Fruit fly (Drosophila melanogaster): Measurements from ENCODE around the gene CG17186.

The CG17186 gene

DNA sequence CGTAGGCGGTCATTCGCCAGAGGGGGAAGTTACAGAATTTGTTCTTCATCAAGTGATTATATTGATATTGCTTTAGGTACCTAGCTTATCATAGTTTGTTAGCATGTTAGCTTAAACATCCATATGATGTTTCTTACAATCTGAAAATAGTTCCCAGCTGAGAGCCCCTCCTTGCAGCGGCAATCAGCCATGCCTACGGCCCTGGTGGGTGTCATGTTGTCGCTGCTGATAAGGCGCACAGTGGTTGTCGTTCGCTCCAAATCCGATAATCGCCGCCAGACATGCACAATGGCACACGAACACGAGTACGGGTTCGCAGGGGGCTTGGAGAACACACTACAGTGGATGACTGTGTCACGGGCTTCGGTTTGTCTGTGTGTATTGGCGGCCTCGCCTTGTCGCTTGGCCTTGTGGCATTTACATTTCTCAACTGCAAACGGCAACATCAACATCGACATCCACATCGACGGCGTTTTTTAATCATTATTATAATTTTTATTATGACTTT is 28.7 kb upstream of the CG17186 start (continued):
- TF ChIP-seq lbe (GFP tag; optimal IDR thresholded peaks at IDR 0.05) = peak; percentile 76
- TF ChIP-seq sqz (GFP tag; optimal IDR thresholded peaks at IDR 0.05) = peak; percentile 14
- peak; percentile 80 for TF ChIP-seq BtbVII (GFP tag; optimal IDR thresholded peaks at IDR 0.05)
- peak; percentile 97 for TF ChIP-seq Ets65A (GFP tag)
- TF ChIP-seq Tbp (GFP tag; optimal IDR thresholded peaks at IDR 0.05) = no peak
- peak; percentile 77 for TF ChIP-seq CG10543 (GFP tag; optimal IDR thresholded peaks at IDR 0.05)
- TF ChIP-seq kni (GFP tag; optimal IDR thresholded peaks at IDR 0.05) = no peak
- TF ChIP-seq schlank (tag; optimal IDR thresholded peaks at IDR 0.05) = peak; percentile 62
- TF ChIP-seq croc (GFP tag; conservative IDR thresholded peaks at IDR 0.05) = peak; percentile 50; the same call in 2 of the 3 replicates
- peak; percentile 81 for TF ChIP-seq PHDP (tag; optimal IDR thresholded peaks at IDR 0.05)
- TF ChIP-seq pan (optimal IDR thresholded peaks at IDR 0.05) = no peak
- TF ChIP-seq pan (GFP tag; optimal IDR thresholded peaks at IDR 0.05 in 1 of 2, IDR thresholded peaks at IDR 0.05 in 1 of 2) = peak in 1 of 2 experiments; percentile 90
- TF ChIP-seq gcm (GFP tag; optimal IDR thresholded peaks at IDR 0.05) = peak; percentile 31
- peak; percentile 76 for TF ChIP-seq Optix (GFP tag; IDR thresholded peaks at IDR 0.05)
- no peak for TF ChIP-seq CG15479 (GFP tag; optimal IDR thresholded peaks at IDR 0.05)
- peak; percentile 34 to 81 for TF ChIP-seq bsh (GFP tag; optimal IDR thresholded peaks at IDR 0.05)
- TF ChIP-seq CG4730 (GFP tag; IDR thresholded peaks at IDR 0.05) = peak; percentile 80
- peak; percentile 75 for TF ChIP-seq dmrt99B (tag; optimal IDR thresholded peaks at IDR 0.05)
- TF ChIP-seq ci (GFP tag; IDR thresholded peaks at IDR 0.05) = peak; percentile 90
- no peak for TF ChIP-seq CG15073 (GFP tag; optimal IDR thresholded peaks at IDR 0.05)
- peak; percentile 91 for TF ChIP-seq lilli (GFP tag; optimal IDR thresholded peaks at IDR 0.05)
- TF ChIP-seq Dp (GFP tag; optimal IDR thresholded peaks at IDR 0.05) = no peak
- TF ChIP-seq cwo (GFP tag; optimal IDR thresholded peaks at IDR 0.05) = peak; percentile 85
- TF ChIP-seq hth (optimal IDR thresholded peaks at IDR 0.05) = no peak
- peak; percentile 68; the same call in 1 of the 3 replicates for TF ChIP-seq ken (GFP tag; IDR thresholded peaks at IDR 0.05)
- peak; percentile 44 for TF ChIP-seq CG10267 (tag; optimal IDR thresholded peaks at IDR 0.05)
- no peak for TF ChIP-seq psq (GFP tag; optimal IDR thresholded peaks at IDR 0.05)
- peak; percentile 61 for TF ChIP-seq tin (GFP tag; optimal IDR thresholded peaks at IDR 0.05)
- TF ChIP-seq Poxn (GFP tag; IDR thresholded peaks at IDR 0.05) = no peak
- TF ChIP-seq repo (GFP tag; optimal IDR thresholded peaks at IDR 0.05) = no peak
- TF ChIP-seq dati (GFP tag; IDR thresholded peaks at IDR 0.05) = 0 out of 2 replicates have a peak, but pooled peaks have one; percentile 10
- peak; percentile 6 for TF ChIP-seq CG14710 (tag; optimal IDR thresholded peaks at IDR 0.05)
- TF ChIP-seq odd (GFP tag; optimal IDR thresholded peaks at IDR 0.05) = peak; percentile 72
- TF ChIP-seq row (GFP tag; IDR thresholded peaks at IDR 0.05) = peak; percentile 94
- TF ChIP-seq E2f2 (GFP tag; IDR thresholded peaks at IDR 0.05) = peak; percentile 58
- peak; percentile 20 for TF ChIP-seq twi (tag; optimal IDR thresholded peaks at IDR 0.05)
- peak; percentile 41 for TF ChIP-seq CG15011 (GFP tag; optimal IDR thresholded peaks at IDR 0.05)
- TF ChIP-seq CG33557 (GFP tag; optimal IDR thresholded peaks at IDR 0.05) = no peak
- peak; percentile 59; the same call in 1 of the 2 replicates for TF ChIP-seq Oaz (GFP tag; IDR thresholded peaks at IDR 0.05)
- peak; percentile 31 for TF ChIP-seq vfl (GFP tag; optimal IDR thresholded peaks at IDR 0.05)
- no peak for TF ChIP-seq crol (GFP tag; IDR thresholded peaks at IDR 0.05)
- TF ChIP-seq danr (GFP tag; IDR thresholded peaks at IDR 0.05) = peak; percentile 82
- peak; percentile 44; the same call in 1 of the 2 replicates for TF ChIP-seq wor (GFP tag; IDR thresholded peaks at IDR 0.05)
- TF ChIP-seq CG12104 (GFP tag; optimal IDR thresholded peaks at IDR 0.05) = peak; percentile 53
- peak; percentile 36 for TF ChIP-seq CG2116 (GFP tag; optimal IDR thresholded peaks at IDR 0.05)
- TF ChIP-seq eve (GFP tag; optimal IDR thresholded peaks at IDR 0.05) = no peak
- no peak for TF ChIP-seq fd102C (GFP tag; optimal IDR thresholded peaks at IDR 0.05)
- TF ChIP-seq HmgD (GFP tag; optimal IDR thresholded peaks at IDR 0.05) = peak; percentile 27
- no peak for TF ChIP-seq pros (GFP tag; optimal IDR thresholded peaks at IDR 0.05)
- peak; percentile 11; the same call in 1 of the 4 replicates for TF ChIP-seq Dll (GFP tag; IDR thresholded peaks at IDR 0.05; ENCODE audit: partially characterized antibody)
- TF ChIP-seq CG6175 (GFP tag; IDR thresholded peaks at IDR 0.05) = peak; percentile 48; the same call in 1 of the 3 replicates

Data from whole organism, embryonic.